Fruit fly (Drosophila melanogaster): Measurements from ENCODE around the gene CG4669.

Gene CG4669

DNA sequence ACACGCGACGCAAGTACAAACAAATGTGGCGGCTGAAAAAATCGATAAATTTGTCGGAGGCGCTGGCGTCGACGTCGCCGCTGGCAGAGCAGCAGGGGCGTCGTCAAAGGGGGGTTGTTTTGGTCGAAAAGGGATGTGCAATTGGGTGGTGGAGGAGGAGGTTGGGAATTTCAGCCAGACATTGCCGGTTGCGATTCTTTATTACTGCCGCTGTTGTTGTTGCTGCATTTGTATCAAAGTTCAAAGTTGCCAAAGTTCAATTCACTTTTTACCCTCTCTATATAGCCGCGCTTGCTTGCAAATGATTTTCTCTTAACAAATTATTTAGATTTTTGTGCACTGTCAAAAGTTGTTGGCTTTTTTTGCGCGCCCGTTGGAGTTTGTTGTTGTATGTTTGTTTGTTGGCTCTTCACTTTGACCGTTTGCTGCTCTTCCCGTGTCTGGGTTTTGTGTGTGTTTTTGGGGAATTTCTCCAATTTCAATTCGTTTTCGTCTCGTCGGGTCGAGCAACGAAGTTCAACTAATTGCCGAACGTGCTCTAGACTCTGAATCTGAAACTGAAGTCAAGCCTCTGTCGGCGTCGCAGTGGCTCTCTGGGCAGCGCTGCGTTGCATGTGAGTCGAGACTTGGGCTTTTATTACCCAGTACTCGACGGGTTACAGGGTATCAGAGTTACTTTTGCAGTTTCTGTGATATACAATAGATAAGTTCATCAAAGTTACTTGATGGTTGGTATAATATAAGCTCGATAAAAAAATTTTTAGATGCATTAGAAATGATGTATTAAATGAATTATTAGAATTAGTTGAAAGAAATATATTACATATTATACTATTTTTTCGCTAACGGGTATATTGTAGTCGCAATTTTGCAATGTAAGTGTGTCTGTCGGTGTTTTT lies 13.9 kb downstream of the CG4669 start (continued):
- TF ChIP-seq phol (tag; optimal IDR thresholded peaks at IDR 0.05) (peak; percentile 68), Dek (tag; optimal IDR thresholded peaks at IDR 0.05) (peak; percentile 16), BEAF-32 (GFP tag; optimal IDR thresholded peaks at IDR 0.05) (no peak), unpg (GFP tag; optimal IDR thresholded peaks at IDR 0.05) (peak; percentile 56), CG2116 (GFP tag; optimal IDR thresholded peaks at IDR 0.05) (no peak), CG8089 (GFP tag; optimal IDR thresholded peaks at IDR 0.05) (no peak), sens (GFP tag) (peak; percentile 89), pho (GFP tag; optimal IDR thresholded peaks at IDR 0.05) (peak; percentile 36), zen (tag; optimal IDR thresholded peaks at IDR 0.05) (no peak), jing (GFP tag; optimal IDR thresholded peaks at IDR 0.05) (peak; percentile 46), CG7839 (tag; optimal IDR thresholded peaks at IDR 0.05) (peak; percentile 71), ci (GFP tag; IDR thresholded peaks at IDR 0.05) (peak; percentile 63; the same call in 2 of the 3 replicates), kay (GFP tag; optimal IDR thresholded peaks at IDR 0.05) (no peak), tap (tag; optimal IDR thresholded peaks at IDR 0.05) (no peak), chif (GFP tag; optimal IDR thresholded peaks at IDR 0.05) (peak; percentile 52 to 60), CG18476 (GFP tag; optimal IDR thresholded peaks at IDR 0.05) (peak; percentile 36), CG7987 (GFP tag; optimal IDR thresholded peaks at IDR 0.05) (no peak), Dbx (GFP tag; IDR thresholded peaks at IDR 0.05) (peak; percentile 38; the same call in 1 of the 3 replicates), CG6683 (GFP tag; optimal IDR thresholded peaks at IDR 0.05) (peak; percentile 18), bigmax (GFP tag; optimal IDR thresholded peaks at IDR 0.05) (no peak), Gsc (GFP tag; IDR thresholded peaks at IDR 0.05) (no peak), hth (optimal IDR thresholded peaks at IDR 0.05) (no peak), CG11560 (tag; IDR thresholded peaks at IDR 0.05) (0 out of 3 replicates have a peak, but pooled peaks have one; percentile 32), pros (GFP tag; optimal IDR thresholded peaks at IDR 0.05) (no peak), disco-r (GFP tag; optimal IDR thresholded peaks at IDR 0.05) (peak; percentile 20), h (optimal IDR thresholded peaks at IDR 0.05) (no peak), CG4328 (GFP tag; optimal IDR thresholded peaks at IDR 0.05) (no peak), CG15073 (GFP tag; optimal IDR thresholded peaks at IDR 0.05) (no peak), CG9609 (GFP tag; optimal IDR thresholded peaks at IDR 0.05) (peak; percentile 68), HLH4C (GFP tag; IDR thresholded peaks at IDR 0.05; ENCODE audit: partially characterized antibody) (no peak), CG15269 (tag; optimal IDR thresholded peaks at IDR 0.05) (peak; percentile 61), CG3407 (GFP tag; optimal IDR thresholded peaks at IDR 0.05) (peak; percentile 59), cato (GFP tag; optimal IDR thresholded peaks at IDR 0.05; ENCODE audit: borderline replicate concordance) (no peak), CG30403 (GFP tag; optimal IDR thresholded peaks at IDR 0.05) (peak; percentile 67), CG4707 (GFP tag; optimal IDR thresholded peaks at IDR 0.05) (no peak), nmo (GFP tag; optimal IDR thresholded peaks at IDR 0.05) (peak; percentile 75), Fer2 (tag; optimal IDR thresholded peaks at IDR 0.05) (no peak), ttk (GFP tag; IDR thresholded peaks at IDR 0.05) (peak; percentile 81), Myb (GFP tag; optimal IDR thresholded peaks at IDR 0.05) (peak; percentile 45), Rfx (GFP tag; IDR thresholded peaks at IDR 0.05) (peak; percentile 75), CG1792 (GFP tag; optimal IDR thresholded peaks at IDR 0.05) (no peak), sna (GFP tag; IDR thresholded peaks at IDR 0.05; ENCODE audit: partially characterized antibody) (no peak), Asciz (GFP tag; optimal IDR thresholded peaks at IDR 0.05) (peak; percentile 17), D (optimal IDR thresholded peaks at IDR 0.05) (no peak), D (GFP tag; optimal IDR thresholded peaks at IDR 0.05) (peak; percentile 40), gcm2 (GFP tag; optimal IDR thresholded peaks at IDR 0.05) (peak; percentile 18), Sin3A (optimal IDR thresholded peaks at IDR 0.05) (no peak), CG11247 (GFP tag; IDR thresholded peaks at IDR 0.05) (0 out of 2 replicates have a peak, but pooled peaks have one; percentile 23), ato (GFP tag; IDR thresholded peaks at IDR 0.05; ENCODE audit: partially characterized antibody) (no peak)

Data from whole organism, embryonic.